Fruit fly (Drosophila melanogaster) whole organism, embryonic: ENCODE data around the gene CG31099.

Experiments used
- CG10274 ChIP-seq: fragments of 200-800 bp; sonication (Bioruptor generic); optimal IDR thresholded peaks from 3 replicates; lab custom pipeline; 2017; ENCODE audit warnings: missing biosample characterization, mild to moderate bottlenecking, missing genetic modification characterization
- CG11456 ChIP-seq: fragments of 200-800 bp; sonication (Bioruptor generic); IDR thresholded peaks from 3 replicates; pipeline ENCODE4 v1.3.6; 2022; ENCODE audit warnings: missing biosample characterization, missing genetic modification characterization
- CG11504 ChIP-seq: fragments of 200-800 bp; sonication (Bioruptor generic); optimal IDR thresholded peaks from 3 replicates; lab custom pipeline; 2019; ENCODE audit warnings: missing biosample characterization, mild to moderate bottlenecking, missing genetic modification characterization, moderate library complexity
- CG12769 ChIP-seq: fragments of 200-800 bp; sonication (Bioruptor generic); optimal IDR thresholded peaks from 2 replicates; lab custom pipeline; 2019; ENCODE audit warnings: missing biosample characterization, mild to moderate bottlenecking, missing genetic modification characterization, moderate library complexity
- CG13287 ChIP-seq: fragments of 200-800 bp; sonication (Bioruptor generic); IDR thresholded peaks from 2 replicates; pipeline ENCODE4 v1.3.6; 2022; ENCODE audit warnings: missing biosample characterization, missing genetic modification characterization; ENCODE audit not compliant: partially characterized antibody
- CG13894 ChIP-seq: fragments of 200-800 bp; sonication (Bioruptor generic); optimal IDR thresholded peaks from 3 replicates; lab custom pipeline; 2018; ENCODE audit warnings: missing biosample characterization, mild to moderate bottlenecking, missing genetic modification characterization, moderate library complexity
- CG16863 ChIP-seq: fragments of 200-800 bp; sonication (Bioruptor generic); optimal IDR thresholded peaks from 3 replicates; lab custom pipeline; 2016; ENCODE audit warnings: missing biosample characterization, missing genetic modification characterization
- CG17612 ChIP-seq: fragments of 200-800 bp; sonication (Bioruptor generic); IDR thresholded peaks from 2 replicates; pipeline ENCODE4 v1.3.6; 2022; ENCODE audit warnings: missing biosample characterization, missing genetic modification characterization
- CG2199 ChIP-seq: fragments of 200-800 bp; sonication (Bioruptor generic); IDR thresholded peaks from 3 replicates; pipeline ENCODE4 v1.3.6; 2022; ENCODE audit warnings: missing biosample characterization, missing genetic modification characterization
- CG32767 ChIP-seq: fragments of 200-800 bp; sonication (Bioruptor generic); IDR thresholded peaks from 2 replicates; pipeline ENCODE4 v1.3.6; 2022; ENCODE audit warnings: missing biosample characterization, missing genetic modification characterization
- CG3407 ChIP-seq: fragments of 200-800 bp; sonication (Bioruptor generic); optimal IDR thresholded peaks from 2 replicates; lab custom pipeline; 2018; ENCODE audit warnings: missing biosample characterization, mild to moderate bottlenecking, missing genetic modification characterization
- CG34224 ChIP-seq: fragments of 200-800 bp; sonication (Bioruptor generic); IDR thresholded peaks from 3 replicates; pipeline ENCODE4 v1.3.6; 2022; ENCODE audit warnings: missing biosample characterization, missing genetic modification characterization; ENCODE audit not compliant: partially characterized antibody
- CG3838 ChIP-seq: fragments of 200-800 bp; sonication (Bioruptor generic); optimal IDR thresholded peaks from 3 replicates; lab custom pipeline; 2016; ENCODE audit warnings: missing biosample characterization, missing genetic modification characterization
- CG4820 ChIP-seq: fragments of 200-800 bp; sonication (Bioruptor generic); optimal IDR thresholded peaks from 3 replicates; lab custom pipeline; 2016; ENCODE audit warnings: missing biosample characterization, missing genetic modification characterization
- CG5180 ChIP-seq: fragments of 200-800 bp; sonication (Bioruptor generic); optimal IDR thresholded peaks from 3 replicates; lab custom pipeline; 2017; ENCODE audit warnings: missing biosample characterization, missing genetic modification characterization, mild to moderate bottlenecking, moderate library complexity, missing genetic modification reagents
- CG5953 ChIP-seq: fragments of 200-800 bp; sonication (Bioruptor generic); IDR thresholded peaks from 2 replicates; pipeline ENCODE4 v1.3.6; 2022; ENCODE audit warnings: missing biosample characterization, missing genetic modification characterization
- CG7786 ChIP-seq: fragments of 200-800 bp; sonication (Bioruptor generic); optimal IDR thresholded peaks from 2 replicates; lab custom pipeline; 2016; ENCODE audit warnings: missing biosample characterization, missing genetic modification characterization
- CG7839 ChIP-seq: fragments of 200-800 bp; sonication (Bioruptor generic); optimal IDR thresholded peaks from 3 replicates; lab custom pipeline; 2018; ENCODE audit warnings: missing biosample characterization, mild to moderate bottlenecking, missing genetic modification characterization, moderate library complexity
- CG8290 ChIP-seq, 3 experiments: fragments of 200-800 bp; sonication (Bioruptor generic); optimal IDR thresholded peaks; 2 replicates each; lab custom pipeline; 2016 to 2019; ENCODE audit warnings: missing biosample characterization in 3 of 3, missing genetic modification characterization in 3 of 3, mild to moderate bottlenecking in 2 of 3, moderate library complexity in 1 of 3
- CG9215 ChIP-seq: fragments of 200-800 bp; sonication (Bioruptor generic); IDR thresholded peaks from 2 replicates; pipeline ENCODE4 v1.3.6; 2022; ENCODE audit warnings: missing biosample characterization, missing genetic modification characterization
- CG9797 ChIP-seq: fragments of 200-800 bp; sonication (Bioruptor generic); optimal IDR thresholded peaks from 3 replicates; lab custom pipeline; 2018; ENCODE audit warnings: missing biosample characterization, mild to moderate bottlenecking, missing genetic modification characterization
- CG9876 ChIP-seq: fragments of 200-800 bp; sonication (Bioruptor generic); optimal IDR thresholded peaks from 2 replicates; lab custom pipeline; 2016; ENCODE audit warnings: missing biosample characterization, missing genetic modification characterization
- CHES-1-like ChIP-seq: fragments of 200-800 bp; sonication (Bioruptor generic); optimal IDR thresholded peaks from 2 replicates; lab custom pipeline; 2016; ENCODE audit warnings: missing biosample characterization, missing genetic modification characterization
- Chrac-16 ChIP-seq: fragments of 200-800 bp; sonication (Bioruptor generic); optimal IDR thresholded peaks from 3 replicates; lab custom pipeline; 2016; ENCODE audit warnings: missing biosample characterization, missing genetic modification characterization
- CkIIα-i1 ChIP-seq: fragments of 200-800 bp; sonication (Bioruptor generic); IDR thresholded peaks from 2 replicates; pipeline ENCODE4 v1.3.6; 2022; ENCODE audit warnings: missing biosample characterization, missing genetic modification characterization
- Dad ChIP-seq: fragments of 200-800 bp; sonication (Bioruptor generic); optimal IDR thresholded peaks from 3 replicates; lab custom pipeline; 2016; ENCODE audit warnings: missing biosample characterization, missing genetic modification characterization
- Dip2 ChIP-seq: fragments of 200-800 bp; sonication (Bioruptor generic); IDR thresholded peaks from 2 replicates; pipeline ENCODE4 v1.3.6; 2022; ENCODE audit warnings: missing biosample characterization, missing genetic modification characterization
- Dp ChIP-seq: fragments of 200-800 bp; sonication (Bioruptor generic); optimal IDR thresholded peaks from 2 replicates; lab custom pipeline; 2018; ENCODE audit warnings: missing biosample characterization, mild to moderate bottlenecking, missing genetic modification characterization, moderate library complexity
- E2f2 ChIP-seq: fragments of 200-800 bp; sonication (Bioruptor generic); IDR thresholded peaks from 2 replicates; pipeline ENCODE4 v1.3.6; 2022; ENCODE audit warnings: missing biosample characterization, missing genetic modification characterization
- Ets97D ChIP-seq: fragments of 200-800 bp; sonication (Bioruptor generic); optimal IDR thresholded peaks from 3 replicates; lab custom pipeline; 2016; ENCODE audit warnings: missing biosample characterization, missing genetic modification characterization
- Hr39 ChIP-seq: fragments of >200 bp; optimal IDR thresholded peaks from 2 replicates; lab custom pipeline; 2017
- Lim3 ChIP-seq: fragments of 200-800 bp; sonication (Bioruptor generic); IDR thresholded peaks from 2 replicates; pipeline ENCODE4 v1.3.6; 2022; ENCODE audit warnings: missing biosample characterization, missing genetic modification characterization
- Med ChIP-seq: fragments of 200-800 bp; sonication (Bioruptor generic); peaks from one replicate; lab custom pipeline; 2016; ENCODE audit warnings: missing biosample characterization, missing genetic modification characterization, mild to moderate bottlenecking, inconsistent platforms, moderate library complexity
- Myb ChIP-seq: fragments of 200-800 bp; sonication (Bioruptor generic); optimal IDR thresholded peaks from 2 replicates; lab custom pipeline; 2016; ENCODE audit warnings: missing biosample characterization, missing genetic modification characterization
- NC2α ChIP-seq: fragments of 200-800 bp; sonication (Bioruptor generic); optimal IDR thresholded peaks from 2 replicates; lab custom pipeline; 2016; ENCODE audit warnings: missing biosample characterization, missing genetic modification characterization
- NC2β ChIP-seq: fragments of 200-800 bp; sonication (Bioruptor generic); optimal IDR thresholded peaks from 2 replicates; lab custom pipeline; 2016; ENCODE audit warnings: missing biosample characterization, missing genetic modification characterization
- Neu2 ChIP-seq: fragments of 200-800 bp; sonication (Bioruptor generic); optimal IDR thresholded peaks from 3 replicates; lab custom pipeline; 2016; ENCODE audit warnings: missing biosample characterization, missing genetic modification characterization, borderline replicate concordance
- Rx ChIP-seq: fragments of 200-800 bp; sonication (Bioruptor generic); IDR thresholded peaks from 2 replicates; pipeline ENCODE4 v1.3.6; 2022; ENCODE audit warnings: missing biosample characterization, missing genetic modification characterization
- Side ChIP-seq: fragments of 200-800 bp; sonication (Bioruptor generic); optimal IDR thresholded peaks from 2 replicates; lab custom pipeline; 2016; ENCODE audit warnings: missing biosample characterization, missing genetic modification characterization
- chinmo ChIP-seq: fragments of 200-800 bp; sonication (Bioruptor generic); IDR thresholded peaks from 4 replicates; pipeline ENCODE4 v1.3.6; 2022; ENCODE audit warnings: missing biosample characterization, missing genetic modification characterization; ENCODE audit not compliant: partially characterized antibody
- dan ChIP-seq: fragments of 200-800 bp; sonication (Bioruptor generic); IDR thresholded peaks from 2 replicates; pipeline ENCODE4 v1.3.6; 2022; ENCODE audit warnings: missing biosample characterization, missing genetic modification characterization
- exex ChIP-seq: fragments of 200-800 bp; sonication (Bioruptor generic); optimal IDR thresholded peaks from 4 replicates; lab custom pipeline; 2018; ENCODE audit warnings: missing biosample characterization, mild to moderate bottlenecking, missing genetic modification characterization, moderate library complexity
- fd102C ChIP-seq: fragments of 200-800 bp; sonication (Bioruptor generic); optimal IDR thresholded peaks from 2 replicates; lab custom pipeline; 2018; ENCODE audit warnings: missing biosample characterization, mild to moderate bottlenecking, missing genetic modification characterization, moderate library complexity
- gt ChIP-seq: fragments of 200-800 bp; sonication (Bioruptor generic); IDR thresholded peaks from 2 replicates; pipeline ENCODE4 v1.3.6; 2022; ENCODE audit warnings: missing biosample characterization, missing genetic modification characterization
- hth ChIP-seq: fragments of >200 bp; optimal IDR thresholded peaks from 2 replicates; lab custom pipeline; 2017; ENCODE audit warnings: inconsistent platforms
- jing ChIP-seq: fragments of 200-800 bp; sonication (Bioruptor generic); optimal IDR thresholded peaks from 2 replicates; lab custom pipeline; 2018; ENCODE audit warnings: missing biosample characterization, mild to moderate bottlenecking, missing genetic modification characterization
- kay ChIP-seq: fragments of 200-800 bp; sonication (Bioruptor generic); optimal IDR thresholded peaks from 2 replicates; lab custom pipeline; 2016; ENCODE audit warnings: missing biosample characterization, missing genetic modification characterization
- lab ChIP-seq: fragments of 200-800 bp; sonication (Bioruptor generic); optimal IDR thresholded peaks from 3 replicates; lab custom pipeline; 2017; ENCODE audit warnings: missing biosample characterization, missing genetic modification characterization, mild to moderate bottlenecking, moderate library complexity, missing genetic modification reagents
- peb ChIP-seq: fragments of 200-800 bp; sonication (Bioruptor generic); IDR thresholded peaks from 2 replicates; pipeline ENCODE4 v1.3.6; 2022; ENCODE audit warnings: missing biosample characterization, missing genetic modification characterization
- sd ChIP-seq: fragments of 200-800 bp; sonication (Bioruptor generic); optimal IDR thresholded peaks from 3 replicates; lab custom pipeline; 2018; ENCODE audit warnings: missing biosample characterization, mild to moderate bottlenecking, missing genetic modification characterization, moderate library complexity
- so ChIP-seq: fragments of 200-800 bp; sonication (Bioruptor generic); IDR thresholded peaks from 3 replicates; pipeline ENCODE4 v1.3.6; 2022; ENCODE audit warnings: missing biosample characterization, missing genetic modification characterization
- ssp ChIP-seq: fragments of 200-800 bp; sonication (Bioruptor generic); IDR thresholded peaks from 2 replicates; pipeline ENCODE4 v1.3.6; 2022; ENCODE audit warnings: missing biosample characterization, missing genetic modification characterization

The CG31099 gene

DNA sequence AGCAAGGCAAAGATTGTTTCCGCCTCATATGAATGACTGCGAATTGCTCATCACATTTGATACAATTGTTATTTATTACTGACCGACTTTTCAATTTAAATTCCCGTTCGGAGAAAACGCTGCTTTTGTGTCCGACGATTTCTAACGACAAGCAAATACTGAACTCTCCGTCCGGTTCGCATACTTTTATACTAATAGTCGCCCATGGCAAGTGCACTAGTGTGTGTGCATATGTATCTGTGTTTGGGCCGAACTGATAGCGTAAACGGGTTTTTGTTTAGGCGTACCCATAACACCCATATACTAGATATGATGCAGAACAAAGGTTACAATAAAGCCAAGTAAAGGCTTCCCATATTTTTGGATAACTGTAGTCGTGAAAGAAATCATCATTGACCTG is 2.5 kb downstream of the CG31099 start, which contains the start of gene CG10550:
Gene CG10550 (minus strand): TSS at position 164 of the 400 bp plus-strand sequence.
- no peak for TF ChIP-seq CG9215 (GFP tag; lab: Robert Waterston, UW)
- no peak for TF ChIP-seq CG17612
- TF ChIP-seq Chrac-16 (GFP tag; lab: Kevin White, UChicago) = no peak
- TF ChIP-seq CHES-1-like (GFP tag; lab: Kevin White, UChicago) = no peak
- no peak for TF ChIP-seq hth (lab: Kevin White, UChicago)
- no peak for TF ChIP-seq CG3407 (GFP tag; lab: Kevin White, UChicago)
- TF ChIP-seq CG5180 = no peak
- no peak for TF ChIP-seq gt (GFP tag; lab: Robert Waterston, UW)
- TF ChIP-seq Neu2 (GFP tag; lab: Kevin White, UChicago) = no peak
- TF ChIP-seq CG7839 = no peak
- TF ChIP-seq Side (GFP tag; lab: Kevin White, UChicago) = no peak
- TF ChIP-seq CG11456 (GFP tag; lab: Robert Waterston, UW) = no peak
- no peak for TF ChIP-seq Ets97D (GFP tag; lab: Kevin White, UChicago)
- TF ChIP-seq CG9876 (GFP tag; lab: Kevin White, UChicago) = no peak
- no peak for TF ChIP-seq E2f2 (GFP tag; lab: Robert Waterston, UW)
- TF ChIP-seq Dp (GFP tag; lab: Kevin White, UChicago) = no peak
- TF ChIP-seq exex (tag; lab: Kevin White, UChicago) = peak; percentile 41
- no peak for TF ChIP-seq CG11504 (tag; lab: Kevin White, UChicago)
- no peak for TF ChIP-seq NC2α (GFP tag; lab: Kevin White, UChicago)
- TF ChIP-seq fd102C (GFP tag; lab: Kevin White, UChicago) = no peak
- peak; percentile 11 for TF ChIP-seq Med
- TF ChIP-seq Dip2 = no peak
- TF ChIP-seq dan (GFP tag; lab: Robert Waterston, UW) = no peak
- no peak for TF ChIP-seq jing
- TF ChIP-seq CG9797 (GFP tag; lab: Kevin White, UChicago) = no peak
- peak; percentile 2 for TF ChIP-seq lab (GFP tag; lab: Kevin White, UChicago)
- peak; percentile 87; the same call in 2 of the 4 replicates for TF ChIP-seq chinmo (GFP tag; lab: Robert Waterston, UW)
- TF ChIP-seq CG32767 = no peak
- no peak for TF ChIP-seq CG8290 (GFP tag; optimal IDR thresholded peaks at IDR 0.05; lab: Kevin White, UChicago)
- TF ChIP-seq CG8290 (tag; optimal IDR thresholded peaks at IDR 0.05; lab: Kevin White, UChicago) = peak in 1 of 2 experiments; percentile 53
- TF ChIP-seq CG13287 = peak; percentile 20; the same call in 1 of the 2 replicates
- no peak for TF ChIP-seq CG4820 (GFP tag; lab: Kevin White, UChicago)
- no peak for TF ChIP-seq Dad (GFP tag; lab: Kevin White, UChicago)
- TF ChIP-seq kay (GFP tag; lab: Kevin White, UChicago) = no peak
- TF ChIP-seq peb (GFP tag; lab: Robert Waterston, UW) = no peak
- no peak for TF ChIP-seq CG5953 (GFP tag; lab: Robert Waterston, UW)
- no peak for TF ChIP-seq CG34224
- TF ChIP-seq CG2199 (GFP tag; lab: Robert Waterston, UW) = peak; percentile 40; the same call in 1 of the 3 replicates
- no peak for TF ChIP-seq Hr39 (lab: Kevin White, UChicago)
- no peak for TF ChIP-seq CG7786 (GFP tag; lab: Kevin White, UChicago)
- TF ChIP-seq CG10274 (GFP tag; lab: Kevin White, UChicago) = no peak
- no peak for TF ChIP-seq NC2β (GFP tag; lab: Kevin White, UChicago)
- TF ChIP-seq Rx (GFP tag; lab: Robert Waterston, UW) = no peak
- TF ChIP-seq CG12769 = peak; percentile 51
- no peak for TF ChIP-seq CkIIα-i1
- no peak for TF ChIP-seq CG16863 (GFP tag; lab: Kevin White, UChicago)
- TF ChIP-seq so (GFP tag; lab: Robert Waterston, UW) = no peak
- TF ChIP-seq Lim3 (GFP tag; lab: Robert Waterston, UW) = no peak
- no peak for TF ChIP-seq ssp
- peak; percentile 37 for TF ChIP-seq CG13894
- TF ChIP-seq Myb (GFP tag; lab: Kevin White, UChicago) = no peak
- no peak for TF ChIP-seq CG3838 (GFP tag; lab: Kevin White, UChicago)
- peak; percentile 43 for TF ChIP-seq sd (tag; lab: Kevin White, UChicago)
